ENCODE assay signal across 1 fruit fly cellular context in genomic region chr2L:7635156-7635555, dm6.
TF ChIP-seq lines count a peak whose summit lies in the region.

No protein-coding gene starts in this region.

TF ChIP-seq in whole organism, embryonic, 481 proteins besides CTCF, POLR2A, EP300 and RAD21 (continued from another document):
- TF ChIP-seq pnt (GFP tag; optimal IDR thresholded peaks at IDR 0.05; lab: Kevin White, UChicago) (peak; percentile 49), toy (GFP tag; IDR thresholded peaks at IDR 0.05; lab: Robert Waterston, UW) (0 out of 2 replicates have a peak, but pooled peaks have one; percentile 22), Bteb2 (GFP tag; optimal IDR thresholded peaks at IDR 0.05; lab: Kevin White, UChicago) (no peak), E2f1 (GFP tag; IDR thresholded peaks at IDR 0.05; lab: Robert Waterston, UW) (peak; percentile 69), Mrtf (GFP tag; IDR thresholded peaks at IDR 0.05; lab: Robert Waterston, UW) (no peak), CG18599 (GFP tag; optimal IDR thresholded peaks at IDR 0.05; lab: Kevin White, UChicago) (peak; percentile 57), CG10543 (GFP tag; optimal IDR thresholded peaks at IDR 0.05; lab: Kevin White, UChicago) (no peak), gt (GFP tag; IDR thresholded peaks at IDR 0.05; lab: Robert Waterston, UW) (0 out of 2 replicates have a peak, but pooled peaks have one; percentile 17), Oaz (GFP tag; IDR thresholded peaks at IDR 0.05; lab: Robert Waterston, UW) (no peak), pros (GFP tag; optimal IDR thresholded peaks at IDR 0.05; lab: Kevin White, UChicago) (no peak), CG15269 (tag; optimal IDR thresholded peaks at IDR 0.05; lab: Kevin White, UChicago) (no peak), CG3163 (GFP tag; optimal IDR thresholded peaks at IDR 0.05; lab: Kevin White, UChicago) (no peak), Stat92E (GFP tag; optimal IDR thresholded peaks at IDR 0.05; lab: Kevin White, UChicago) (no peak), pan (optimal IDR thresholded peaks at IDR 0.05; lab: Kevin White, UChicago) (no peak), pan (GFP tag; optimal IDR thresholded peaks at IDR 0.05 in 1 of 2, IDR thresholded peaks at IDR 0.05 in 1 of 2) (peak in 1 of 2 experiments; percentile 46), jigr1 (GFP tag; IDR thresholded peaks at IDR 0.05; lab: Robert Waterston, UW) (no peak), CG2678 (tag; optimal IDR thresholded peaks at IDR 0.05; lab: Kevin White, UChicago) (no peak), unc-4 (GFP tag; IDR thresholded peaks at IDR 0.05; lab: Robert Waterston, UW; ENCODE audit: partially characterized antibody) (no peak), HLH54F (GFP tag; optimal IDR thresholded peaks at IDR 0.05; lab: Kevin White, UChicago) (no peak), CG7786 (GFP tag; optimal IDR thresholded peaks at IDR 0.05; lab: Kevin White, UChicago) (peak; percentile 11), Gsc (GFP tag; IDR thresholded peaks at IDR 0.05; lab: Robert Waterston, UW) (no peak; the same call in 1 of the 2 replicates), CG15601 (tag; optimal IDR thresholded peaks at IDR 0.05; lab: Kevin White, UChicago) (no peak), CG10147 (GFP tag; optimal IDR thresholded peaks at IDR 0.05; lab: Kevin White, UChicago) (no peak), ftz-f1 (GFP tag; optimal IDR thresholded peaks at IDR 0.05; lab: Kevin White, UChicago) (no peak), CG17385 (GFP tag; optimal IDR thresholded peaks at IDR 0.05; lab: Kevin White, UChicago) (no peak), CG13296 (GFP tag; optimal IDR thresholded peaks at IDR 0.05; lab: Kevin White, UChicago) (no peak), chif (GFP tag; optimal IDR thresholded peaks at IDR 0.05; lab: Kevin White, UChicago) (peak; percentile 33 to 56), CG10321 (GFP tag; IDR thresholded peaks at IDR 0.05; lab: Robert Waterston, UW) (no peak), Bgb (GFP tag; IDR thresholded peaks at IDR 0.05; lab: Robert Waterston, UW; ENCODE audit: partially characterized antibody) (no peak), unpg (GFP tag; optimal IDR thresholded peaks at IDR 0.05; lab: Kevin White, UChicago) (peak; percentile 38), phol (tag; optimal IDR thresholded peaks at IDR 0.05; lab: Kevin White, UChicago) (peak; percentile 70), Nf-YB (GFP tag; optimal IDR thresholded peaks at IDR 0.05; lab: Kevin White, UChicago) (no peak), Dp (GFP tag; optimal IDR thresholded peaks at IDR 0.05; lab: Kevin White, UChicago) (no peak), bsh (GFP tag; optimal IDR thresholded peaks at IDR 0.05; lab: Kevin White, UChicago) (peak in 1 of 2 experiments; percentile 61), stc (GFP tag; IDR thresholded peaks at IDR 0.05; lab: Robert Waterston, UW) (peak; percentile 61), stwl (tag; optimal IDR thresholded peaks at IDR 0.05; lab: Kevin White, UChicago) (no peak), BEAF-32 (GFP tag; optimal IDR thresholded peaks at IDR 0.05; lab: Kevin White, UChicago) (no peak), her (GFP tag; optimal IDR thresholded peaks at IDR 0.05; lab: Kevin White, UChicago) (no peak), CG4854 (GFP tag; optimal IDR thresholded peaks at IDR 0.05; lab: Kevin White, UChicago) (no peak), lov (optimal IDR thresholded peaks at IDR 0.05; lab: Kevin White, UChicago) (no peak), lov (GFP tag; IDR thresholded peaks at IDR 0.05; lab: Robert Waterston, UW) (peak; percentile 71; the same call in 1 of the 3 replicates), tup (GFP tag; optimal IDR thresholded peaks at IDR 0.05; lab: Kevin White, UChicago) (no peak), slbo (GFP tag; IDR thresholded peaks at IDR 0.05; lab: Robert Waterston, UW) (no peak), CG16779 (GFP tag; IDR thresholded peaks at IDR 0.05; lab: Robert Waterston, UW) (no peak), abd-A (tag; optimal IDR thresholded peaks at IDR 0.05; lab: Kevin White, UChicago) (no peak), ken (GFP tag; IDR thresholded peaks at IDR 0.05; lab: Robert Waterston, UW) (0 out of 3 replicates have a peak, but pooled peaks have one; percentile 29), fd96Cb (tag; optimal IDR thresholded peaks at IDR 0.05; lab: Kevin White, UChicago) (peak; percentile 37), CG6683 (GFP tag; optimal IDR thresholded peaks at IDR 0.05; lab: Kevin White, UChicago) (no peak), CG6765 (GFP tag; optimal IDR thresholded peaks at IDR 0.05; lab: Kevin White, UChicago) (no peak), Taf1 (GFP tag; IDR thresholded peaks at IDR 0.05; lab: Robert Waterston, UW) (no peak), fd64A (GFP tag; optimal IDR thresholded peaks at IDR 0.05; lab: Kevin White, UChicago) (no peak)
